Fruit fly (Drosophila melanogaster) whole organism, embryonic: Measurements from ENCODE around the gene NimC2.
A peak's percentile ranks its signal among the peaks of the same experiment; 100 is the strongest.

Experiments
- CG11093 ChIP-seq: fragments of 200-800 bp; sonication (Bioruptor generic); IDR thresholded peaks from 3 replicates; pipeline ENCODE4 v1.3.6; 2022; ENCODE audit warnings: missing biosample characterization, missing genetic modification characterization
- CG11247 ChIP-seq: fragments of 200-800 bp; sonication (Bioruptor generic); IDR thresholded peaks from 2 replicates; pipeline ENCODE4 v1.3.6; 2022; ENCODE audit warnings: missing biosample characterization, missing genetic modification characterization
- CG13296 ChIP-seq: fragments of 200-800 bp; sonication (Bioruptor generic); optimal IDR thresholded peaks from 3 replicates; lab custom pipeline; 2018; ENCODE audit warnings: missing biosample characterization, mild to moderate bottlenecking, missing genetic modification characterization
- CG14050 ChIP-seq: fragments of 200-800 bp; sonication (Bioruptor generic); IDR thresholded peaks from 3 replicates; pipeline ENCODE4 v1.3.6; 2022; ENCODE audit warnings: missing biosample characterization, missing genetic modification characterization
- CG16813 ChIP-seq: fragments of 200-800 bp; sonication (Bioruptor generic); IDR thresholded peaks from 3 replicates; pipeline ENCODE4 v1.3.6; 2022; ENCODE audit warnings: missing biosample characterization, missing genetic modification characterization; ENCODE audit not compliant: partially characterized antibody
- CG17186 ChIP-seq: fragments of 200-800 bp; sonication (Bioruptor generic); optimal IDR thresholded peaks from 3 replicates; lab custom pipeline; 2017; ENCODE audit warnings: missing biosample characterization, missing genetic modification reagents, missing genetic modification characterization
- CG32532 ChIP-seq: fragments of 200-800 bp; sonication (Bioruptor generic); IDR thresholded peaks from 2 replicates; pipeline ENCODE4 v1.3.6; 2022; ENCODE audit warnings: missing biosample characterization, missing genetic modification characterization
- CG3281 ChIP-seq: fragments of 200-800 bp; sonication (Bioruptor generic); optimal IDR thresholded peaks from 3 replicates; lab custom pipeline; 2017; ENCODE audit warnings: missing biosample characterization, mild to moderate bottlenecking, missing genetic modification characterization
- CG34376 ChIP-seq: fragments of 200-800 bp; sonication (Bioruptor generic); optimal IDR thresholded peaks from 2 replicates; lab custom pipeline; 2018; ENCODE audit warnings: missing biosample characterization, mild to moderate bottlenecking, missing genetic modification characterization
- CG4328 ChIP-seq: fragments of 200-800 bp; sonication (Bioruptor generic); optimal IDR thresholded peaks from 3 replicates; lab custom pipeline; 2017; ENCODE audit warnings: missing biosample characterization, missing genetic modification reagents, missing genetic modification characterization
- CG4707 ChIP-seq: fragments of 200-800 bp; sonication (Bioruptor generic); optimal IDR thresholded peaks from 2 replicates; lab custom pipeline; 2018; ENCODE audit warnings: missing biosample characterization, mild to moderate bottlenecking, missing genetic modification characterization, moderate library complexity
- CG5180 ChIP-seq: fragments of 200-800 bp; sonication (Bioruptor generic); optimal IDR thresholded peaks from 3 replicates; lab custom pipeline; 2017; ENCODE audit warnings: missing biosample characterization, missing genetic modification characterization, mild to moderate bottlenecking, moderate library complexity, missing genetic modification reagents
- CG5245 ChIP-seq: fragments of 200-800 bp; sonication (Bioruptor generic); optimal IDR thresholded peaks from 3 replicates; lab custom pipeline; 2016; ENCODE audit warnings: missing biosample characterization, missing genetic modification characterization
- CG6175 ChIP-seq: fragments of 200-800 bp; sonication (Bioruptor generic); IDR thresholded peaks from 3 replicates; pipeline ENCODE4 v1.3.6; 2022; ENCODE audit warnings: missing biosample characterization, missing genetic modification characterization
- CG6683 ChIP-seq: fragments of 200-800 bp; sonication (Bioruptor generic); optimal IDR thresholded peaks from 2 replicates; lab custom pipeline; 2017; ENCODE audit warnings: missing biosample characterization, mild to moderate bottlenecking, missing genetic modification characterization, missing genetic modification reagents
- CG6765 ChIP-seq: fragments of 200-800 bp; sonication (Bioruptor generic); optimal IDR thresholded peaks from 3 replicates; lab custom pipeline; 2017; ENCODE audit warnings: missing biosample characterization, mild to moderate bottlenecking, missing genetic modification characterization
- CG6854 ChIP-seq: fragments of 200-800 bp; sonication (Bioruptor generic); optimal IDR thresholded peaks from 3 replicates; lab custom pipeline; 2017; ENCODE audit warnings: missing biosample characterization, mild to moderate bottlenecking, missing genetic modification characterization
- CG9876 ChIP-seq: fragments of 200-800 bp; sonication (Bioruptor generic); optimal IDR thresholded peaks from 2 replicates; lab custom pipeline; 2016; ENCODE audit warnings: missing biosample characterization, missing genetic modification characterization
- D19B ChIP-seq: fragments of 200-800 bp; sonication (Bioruptor generic); optimal IDR thresholded peaks from 2 replicates; lab custom pipeline; 2017; ENCODE audit warnings: missing biosample characterization, mild to moderate bottlenecking, missing genetic modification characterization
- Dbx ChIP-seq: fragments of 200-800 bp; sonication (Bioruptor generic); IDR thresholded peaks from 3 replicates; pipeline ENCODE4 v1.3.6; 2022; ENCODE audit warnings: missing biosample characterization, missing genetic modification characterization
- Deaf1 ChIP-seq: fragments of 200-800 bp; optimal IDR thresholded peaks from 3 replicates; lab custom pipeline; 2019; ENCODE audit warnings: missing biosample characterization, mild to moderate bottlenecking, missing genetic modification characterization, moderate library complexity
- Dref ChIP-seq: fragments of 200-800 bp; sonication (Bioruptor generic); IDR thresholded peaks from 2 replicates; pipeline ENCODE4 v1.3.6; 2022; ENCODE audit warnings: missing biosample characterization, missing genetic modification characterization
- ERR ChIP-seq: fragments of 200-800 bp; sonication (Bioruptor generic); optimal IDR thresholded peaks from 2 replicates; lab custom pipeline; 2016; ENCODE audit warnings: missing biosample characterization, missing genetic modification characterization
- Ets65A ChIP-seq: fragments of 200-800 bp; sonication (Bioruptor generic); peaks from one replicate; lab custom pipeline; 2016; ENCODE audit warnings: missing biosample characterization, missing genetic modification characterization
- Fer1 ChIP-seq: fragments of 200-800 bp; sonication (Bioruptor generic); optimal IDR thresholded peaks from 2 replicates; lab custom pipeline; 2017; ENCODE audit warnings: missing biosample characterization, mild to moderate bottlenecking, missing genetic modification characterization
- GATAe ChIP-seq: fragments of 200-800 bp; sonication (Bioruptor generic); conservative IDR thresholded peaks from 2 replicates; pipeline ENCODE4 v1.3.6; 2022; ENCODE audit warnings: missing biosample characterization, missing genetic modification characterization
- HLH54F ChIP-seq: fragments of 200-800 bp; sonication (Bioruptor generic); optimal IDR thresholded peaks from 3 replicates; lab custom pipeline; 2016; ENCODE audit warnings: missing biosample characterization, missing genetic modification characterization
- Hey ChIP-seq: fragments of 200-800 bp; sonication (Bioruptor generic); optimal IDR thresholded peaks from 3 replicates; lab custom pipeline; 2018; ENCODE audit warnings: missing biosample characterization, mild to moderate bottlenecking, missing genetic modification characterization
- Hr78 ChIP-seq, 2 experiments: fragments of 200-800 bp in 1 of 2; fragments of >200 bp in 1 of 2; sonication (Bioruptor generic) in 1 of 2; optimal IDR thresholded peaks; 2 replicates each; lab custom pipeline; 2017 to 2019; ENCODE audit warnings: missing biosample characterization in 2 of 2, missing genetic modification characterization in 2 of 2, mild to moderate bottlenecking in 1 of 2, moderate library complexity in 1 of 2
- Lim3 ChIP-seq: fragments of 200-800 bp; sonication (Bioruptor generic); IDR thresholded peaks from 2 replicates; pipeline ENCODE4 v1.3.6; 2022; ENCODE audit warnings: missing biosample characterization, missing genetic modification characterization
- MBD-R2 ChIP-seq: fragments of 200-800 bp; sonication (Bioruptor generic); IDR thresholded peaks from 2 replicates; pipeline ENCODE4 v1.3.6; 2022; ENCODE audit warnings: missing biosample characterization, missing genetic modification characterization
- Side ChIP-seq: fragments of 200-800 bp; sonication (Bioruptor generic); optimal IDR thresholded peaks from 2 replicates; lab custom pipeline; 2016; ENCODE audit warnings: missing biosample characterization, missing genetic modification characterization
- Spps ChIP-seq: fragments of 200-800 bp; sonication (Bioruptor generic); optimal IDR thresholded peaks from 2 replicates; lab custom pipeline; 2018; ENCODE audit warnings: missing biosample characterization, mild to moderate bottlenecking, missing genetic modification characterization
- Vsx1 ChIP-seq: fragments of 200-800 bp; sonication (Bioruptor generic); optimal IDR thresholded peaks from 2 replicates; lab custom pipeline; 2017; ENCODE audit warnings: missing biosample characterization, mild to moderate bottlenecking, missing genetic modification characterization, missing genetic modification reagents
- al ChIP-seq: fragments of 200-800 bp; sonication (Bioruptor generic); IDR thresholded peaks from 2 replicates; pipeline ENCODE4 v1.3.6; 2022; ENCODE audit warnings: missing biosample characterization, missing genetic modification characterization
- chif ChIP-seq, 2 experiments: fragments of 200-800 bp; sonication (Bioruptor generic); optimal IDR thresholded peaks; 3 replicates each; lab custom pipeline; 2016; ENCODE audit warnings: missing biosample characterization in 2 of 2, missing genetic modification characterization in 2 of 2
- cwo ChIP-seq: fragments of 200-800 bp; sonication (Bioruptor generic); optimal IDR thresholded peaks from 3 replicates; lab custom pipeline; 2017; ENCODE audit warnings: missing biosample characterization, missing genetic modification characterization, mild to moderate bottlenecking, moderate library complexity, missing genetic modification reagents
- dati ChIP-seq: fragments of 200-800 bp; sonication (Bioruptor generic); IDR thresholded peaks from 2 replicates; pipeline ENCODE4 v1.3.6; 2022; ENCODE audit warnings: missing biosample characterization, missing genetic modification characterization
- dpn ChIP-seq, 2 experiments: fragments of 200-800 bp; sonication (Bioruptor generic); optimal IDR thresholded peaks; 3 replicates each; lab custom pipeline; 2016; ENCODE audit warnings: missing biosample characterization in 2 of 2, missing genetic modification characterization in 2 of 2
- ewg ChIP-seq: fragments of 200-800 bp; sonication (Bioruptor generic); optimal IDR thresholded peaks from 3 replicates; lab custom pipeline; 2017; ENCODE audit warnings: mild to moderate bottlenecking, missing biosample characterization, missing genetic modification reagents, missing genetic modification characterization
- ftz-f1 ChIP-seq: fragments of 200-800 bp; sonication (Bioruptor generic); optimal IDR thresholded peaks from 2 replicates; lab custom pipeline; 2016; ENCODE audit warnings: missing biosample characterization, missing genetic modification characterization
- gem ChIP-seq: fragments of 200-800 bp; sonication (Bioruptor generic); optimal IDR thresholded peaks from 2 replicates; lab custom pipeline; 2019; ENCODE audit warnings: missing biosample characterization, mild to moderate bottlenecking, missing genetic modification characterization, moderate library complexity
- grn ChIP-seq: fragments of 200-800 bp; sonication (Bioruptor generic); optimal IDR thresholded peaks from 3 replicates; lab custom pipeline; 2017; ENCODE audit warnings: missing biosample characterization, missing genetic modification characterization
- ind ChIP-seq: fragments of 200-800 bp; sonication (Bioruptor generic); optimal IDR thresholded peaks from 3 replicates; lab custom pipeline; 2016; ENCODE audit warnings: missing biosample characterization, missing genetic modification characterization
- luna ChIP-seq: fragments of 200-800 bp; sonication (Bioruptor generic); optimal IDR thresholded peaks from 2 replicates; lab custom pipeline; 2016; ENCODE audit warnings: missing biosample characterization, missing genetic modification characterization
- pzg ChIP-seq: fragments of 200-800 bp; sonication (Bioruptor generic); optimal IDR thresholded peaks from 3 replicates; lab custom pipeline; 2018; ENCODE audit warnings: missing biosample characterization, mild to moderate bottlenecking, missing genetic modification characterization, moderate library complexity
- rib ChIP-seq: fragments of 200-800 bp; sonication (Bioruptor generic); IDR thresholded peaks from 2 replicates; pipeline ENCODE4 v1.3.6; 2022; ENCODE audit warnings: missing biosample characterization, missing genetic modification characterization
- sens ChIP-seq: fragments of 200-800 bp; sonication (Bioruptor generic); peaks from one replicate; lab custom pipeline; 2016; ENCODE audit warnings: missing biosample characterization, missing genetic modification characterization
- sug ChIP-seq: fragments of 200-800 bp; optimal IDR thresholded peaks from 2 replicates; lab custom pipeline; 2019; ENCODE audit warnings: missing biosample characterization, mild to moderate bottlenecking, missing genetic modification characterization, moderate library complexity
- vnd ChIP-seq: fragments of 200-800 bp; sonication (Bioruptor generic); IDR thresholded peaks from 3 replicates; pipeline ENCODE4 v1.3.6; 2022; ENCODE audit warnings: missing biosample characterization, missing genetic modification characterization; ENCODE audit not compliant: partially characterized antibody
- zfh2 ChIP-seq: fragments of 200-800 bp; sonication (Bioruptor generic); optimal IDR thresholded peaks from 2 replicates; lab custom pipeline; 2016; ENCODE audit warnings: missing biosample characterization, missing genetic modification characterization

NimC2 gene

DNA sequence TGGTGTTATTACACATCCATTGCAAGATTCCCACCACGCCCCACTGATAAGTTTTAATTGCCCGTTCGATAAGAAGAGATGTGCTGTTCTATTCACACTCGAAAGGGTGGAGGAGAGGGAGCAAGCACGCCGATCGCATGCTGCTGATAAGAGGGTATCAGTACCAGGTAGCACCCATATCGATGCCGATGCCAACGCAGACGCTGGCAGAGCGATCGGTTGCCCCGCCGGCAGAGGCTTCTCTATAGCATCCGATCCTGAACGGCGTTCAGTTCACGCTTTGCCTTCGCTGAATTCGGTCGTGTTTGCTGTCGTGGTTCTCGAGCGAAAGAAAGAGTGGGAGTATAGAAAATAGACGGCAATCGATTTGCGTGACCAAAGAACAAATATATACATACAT lies 33.6 kb downstream of the NimC2 start (continued):
- TF ChIP-seq ftz-f1 (GFP tag; lab: Kevin White, UChicago): no peak
- peak; percentile 18 for TF ChIP-seq D19B
- TF ChIP-seq sens (GFP tag; lab: Kevin White, UChicago): peak; percentile 64
- TF ChIP-seq Side (GFP tag; lab: Kevin White, UChicago): no peak
- no peak for TF ChIP-seq ewg (GFP tag; lab: Kevin White, UChicago)
- no peak for TF ChIP-seq CG4707 (GFP tag; lab: Kevin White, UChicago)
- TF ChIP-seq zfh2: no peak
- TF ChIP-seq GATAe: peak; percentile 96
- no peak for TF ChIP-seq CG14050 (GFP tag; lab: Robert Waterston, UW)
- no peak for TF ChIP-seq HLH54F
- peak; percentile 91 for TF ChIP-seq sug
- TF ChIP-seq cwo (GFP tag; lab: Kevin White, UChicago): peak; percentile 89
- TF ChIP-seq Dbx (GFP tag; lab: Robert Waterston, UW): 0 out of 3 replicates have a peak, but pooled peaks have one; percentile 42
- no peak for TF ChIP-seq pzg (GFP tag; lab: Kevin White, UChicago)
- TF ChIP-seq ind: no peak
- peak; percentile 59 for TF ChIP-seq Ets65A (GFP tag; lab: Kevin White, UChicago)
- TF ChIP-seq Hey (tag; lab: Kevin White, UChicago): peak; percentile 63
- TF ChIP-seq CG5245 (GFP tag; lab: Kevin White, UChicago): no peak
- no peak for TF ChIP-seq Lim3 (GFP tag; lab: Robert Waterston, UW)
- TF ChIP-seq CG32532: 0 out of 2 replicates have a peak, but pooled peaks have one; percentile 20
- TF ChIP-seq dpn (GFP tag; optimal IDR thresholded peaks at IDR 0.05; lab: Kevin White, UChicago): no peak
- TF ChIP-seq chif (GFP tag; optimal IDR thresholded peaks at IDR 0.05; lab: Kevin White, UChicago): no peak
- TF ChIP-seq Fer1: peak; percentile 12
- TF ChIP-seq Hr78 (GFP tag; optimal IDR thresholded peaks at IDR 0.05; lab: Kevin White, UChicago): no peak
- no peak for TF ChIP-seq CG6854
- TF ChIP-seq CG16813 (GFP tag; lab: Robert Waterston, UW): no peak
- TF ChIP-seq CG9876 (GFP tag; lab: Kevin White, UChicago): peak; percentile 15
- no peak for TF ChIP-seq CG4328
- TF ChIP-seq CG11247: 0 out of 2 replicates have a peak, but pooled peaks have one; percentile 11
- TF ChIP-seq MBD-R2: no peak
- TF ChIP-seq CG6683: no peak
- 0 out of 2 replicates have a peak, but pooled peaks have one; percentile 21 for TF ChIP-seq al
- peak; percentile 23 for TF ChIP-seq CG5180 (GFP tag; lab: Kevin White, UChicago)
- no peak for TF ChIP-seq vnd (GFP tag; lab: Robert Waterston, UW)
- no peak for TF ChIP-seq CG17186 (GFP tag; lab: Kevin White, UChicago)
- TF ChIP-seq gem (tag; lab: Kevin White, UChicago): no peak
- peak; percentile 59 for TF ChIP-seq Deaf1 (tag; lab: Kevin White, UChicago)
- TF ChIP-seq rib (GFP tag; lab: Robert Waterston, UW): peak; percentile 52; the same call in 1 of the 2 replicates
- no peak for TF ChIP-seq CG6765
- TF ChIP-seq grn (GFP tag; lab: Kevin White, UChicago): peak; percentile 98
- TF ChIP-seq CG6175 (GFP tag; lab: Robert Waterston, UW): peak; percentile 55; the same call in 1 of the 3 replicates
- no peak for TF ChIP-seq luna
- peak; percentile 95 for TF ChIP-seq CG34376
- no peak for TF ChIP-seq Spps
- no peak for TF ChIP-seq CG13296
- peak; percentile 19 for TF ChIP-seq ERR (GFP tag; lab: Kevin White, UChicago)
- no peak for TF ChIP-seq dati (GFP tag; lab: Robert Waterston, UW)
- TF ChIP-seq CG11093 (GFP tag; lab: Robert Waterston, UW): 0 out of 3 replicates have a peak, but pooled peaks have one; percentile 20
- TF ChIP-seq Dref (GFP tag; lab: Robert Waterston, UW): no peak
- peak; percentile 22 for TF ChIP-seq CG3281
- peak; percentile 11 for TF ChIP-seq Vsx1 (GFP tag; lab: Kevin White, UChicago)
